Fruit fly (Drosophila melanogaster) S2 (cell line): ENCODE data around the gene CG17221.

ENCODE experiments used
- CG8478 ChIP-seq: fragments of >200 bp; optimal IDR thresholded peaks from 2 replicates; lab custom pipeline; 2018
- CTCF ChIP-seq, 2 experiments: fragments of >200 bp; optimal IDR thresholded peaks; 2 replicates each; lab custom pipeline; 2018

- TF ChIP-seq CTCF (optimal IDR thresholded peaks at IDR 0.05; lab: Kevin White, UChicago), result no peak
- TF ChIP-seq CG8478 (lab: Kevin White, UChicago), result no peak
Observed at dm6 chr2L:3004601-3005000, 35.2 kb upstream of the CG17221 start.
